Fruit fly (Drosophila melanogaster): ENCODE measurements around the gene PTPMT1.

The PTPMT1 gene

DNA sequence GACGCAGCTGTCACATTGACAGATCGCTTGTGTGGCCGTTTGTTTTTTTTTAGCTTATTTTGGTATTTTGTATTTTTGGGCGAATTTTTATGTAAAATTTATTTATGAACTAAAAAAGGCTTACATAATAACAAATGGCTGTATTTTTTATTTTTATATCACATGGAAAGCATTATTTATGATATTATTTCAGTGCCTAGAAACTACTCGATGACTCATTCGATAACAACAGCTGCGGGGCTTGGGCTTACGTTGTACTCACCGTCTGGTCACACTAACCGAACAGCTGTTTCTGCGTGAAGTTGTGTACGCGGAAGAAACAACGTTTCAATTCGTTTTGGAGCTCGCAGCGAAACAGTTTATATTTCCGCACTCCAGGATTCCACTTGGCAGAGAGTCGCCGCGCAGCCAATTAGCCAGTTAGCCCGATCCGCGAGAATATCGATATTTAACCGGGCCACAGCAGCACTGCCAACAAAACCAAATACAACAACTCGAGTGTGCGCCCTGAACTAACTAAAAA lies 25.1 kb upstream of the PTPMT1 start, which contains the start of the genes Hmgcr and Rpn9:
Gene Hmgcr (plus strand): TSS at position 335 of the 523 bp plus-strand sequence.
Gene Rpn9 (minus strand): TSS at position 473 of the 523 bp plus-strand sequence.
- TF ChIP-seq Ets21C (GFP tag; optimal IDR thresholded peaks at IDR 0.05) (no peak), CG3919 (GFP tag; optimal IDR thresholded peaks at IDR 0.05) (peak; percentile 39), esn (GFP tag; optimal IDR thresholded peaks at IDR 0.05) (peak; percentile 23), Ets96B (tag; optimal IDR thresholded peaks at IDR 0.05) (no peak), topi (GFP tag; optimal IDR thresholded peaks at IDR 0.05) (no peak), Eip93F (GFP tag; optimal IDR thresholded peaks at IDR 0.05) (peak; percentile 52), Met (GFP tag; optimal IDR thresholded peaks at IDR 0.05) (no peak), CG32006 (GFP tag; optimal IDR thresholded peaks at IDR 0.05) (no peak), Sox102F (GFP tag; optimal IDR thresholded peaks at IDR 0.05) (no peak), pdm3 (GFP tag; optimal IDR thresholded peaks at IDR 0.05) (no peak), Smox (GFP tag; optimal IDR thresholded peaks at IDR 0.05) (no peak), Sox15 (GFP tag; optimal IDR thresholded peaks at IDR 0.05) (no peak), CG6792 (GFP tag; optimal IDR thresholded peaks at IDR 0.05) (no peak), CG10631 (GFP tag; optimal IDR thresholded peaks at IDR 0.05) (no peak), Blimp-1 (GFP tag; optimal IDR thresholded peaks at IDR 0.05) (no peak), CG6163 (GFP tag; IDR thresholded peaks at IDR 0.05) (no peak), CG10669 (GFP tag; optimal IDR thresholded peaks at IDR 0.05) (no peak), Eip75B (GFP tag; optimal IDR thresholded peaks at IDR 0.05) (peak; percentile 2), CG11902 (GFP tag; optimal IDR thresholded peaks at IDR 0.05) (no peak), lz (GFP tag; optimal IDR thresholded peaks at IDR 0.05) (no peak), CG1621 (tag; optimal IDR thresholded peaks at IDR 0.05) (no peak), CG7368 (GFP tag; optimal IDR thresholded peaks at IDR 0.05) (no peak), eg (GFP tag; IDR thresholded peaks at IDR 0.05) (peak; percentile 10; the same call in 1 of the 3 replicates), CG11294 (GFP tag; IDR thresholded peaks at IDR 0.05) (no peak), CG6808 (GFP tag; optimal IDR thresholded peaks at IDR 0.05) (no peak), fkh (GFP tag; optimal IDR thresholded peaks at IDR 0.05) (peak; percentile 1), CG8319 (GFP tag; optimal IDR thresholded peaks at IDR 0.05) (no peak), salr (GFP tag; optimal IDR thresholded peaks at IDR 0.05) (no peak), CG6276 (GFP tag; optimal IDR thresholded peaks at IDR 0.05) (no peak), Sox14 (GFP tag; optimal IDR thresholded peaks at IDR 0.05) (peak; percentile 39), CG11762 (GFP tag; optimal IDR thresholded peaks at IDR 0.05; ENCODE audit: insufficient read depth) (no peak), dac (GFP tag; optimal IDR thresholded peaks at IDR 0.05) (no peak), acj6 (GFP tag; optimal IDR thresholded peaks at IDR 0.05) (no peak), CG9139 (GFP tag; optimal IDR thresholded peaks at IDR 0.05) (no peak), svp (GFP tag) (no peak), spab (GFP tag; optimal IDR thresholded peaks at IDR 0.05) (no peak), Hr39 (GFP tag; optimal IDR thresholded peaks at IDR 0.05) (no peak), CG31627 (GFP tag; optimal IDR thresholded peaks at IDR 0.05) (no peak), CG4318 (GFP tag; optimal IDR thresholded peaks at IDR 0.05) (no peak), CG6854 (GFP tag; optimal IDR thresholded peaks at IDR 0.05) (peak; percentile 22), CG16779 (tag; optimal IDR thresholded peaks at IDR 0.05) (no peak), CG15336 (GFP tag; IDR thresholded peaks at IDR 0.05) (no peak; the same call in 1 of the 2 replicates), CG3032 (tag; optimal IDR thresholded peaks at IDR 0.05) (no peak), cyc (GFP tag; optimal IDR thresholded peaks at IDR 0.05) (no peak), dsx (GFP tag; optimal IDR thresholded peaks at IDR 0.05; ENCODE audit: poor library complexity, severe bottlenecking) (peak; percentile 11), Eip78C (GFP tag) (peak; percentile 69), vri (GFP tag; optimal IDR thresholded peaks at IDR 0.05) (peak; percentile 48), ss (GFP tag; optimal IDR thresholded peaks at IDR 0.05) (no peak), OdsH (GFP tag; optimal IDR thresholded peaks at IDR 0.05) (no peak), CG34406 (GFP tag; optimal IDR thresholded peaks at IDR 0.05) (no peak), Hr38 (GFP tag; optimal IDR thresholded peaks at IDR 0.05) (no peak), achi (GFP tag; optimal IDR thresholded peaks at IDR 0.05) (peak; percentile 100)

Measured in whole organism, prepupa.